Worm (Caenorhabditis elegans) whole organism, midembryonic: ENCODE data around the gene T07F12.1.

ENCODE experiments used
- T22C8.4 ChIP-seq: fragments of 200-800 bp; sonication (Bioruptor generic); IDR thresholded peaks from 2 replicates; pipeline ENCODE4 v1.3.6; 2022; ENCODE audit warnings: missing genetic modification characterization, missing compliant biosample characterization
- cog-1 ChIP-seq: sonication (generic microtip); optimal IDR thresholded peaks from 2 replicates; lab custom pipeline; 2016; ENCODE audit warnings: missing genetic modification characterization, missing compliant biosample characterization
- flt-1 ChIP-seq: fragments of 200-800 bp; sonication (Bioruptor generic); IDR thresholded peaks from 2 replicates; pipeline ENCODE4 v1.3.6; 2022; ENCODE audit warnings: missing genetic modification characterization, missing compliant biosample characterization
- klf-2 ChIP-seq: fragments of 200-800 bp; sonication (Bioruptor generic); conservative IDR thresholded peaks from 2 replicates; pipeline ENCODE4 v1.3.6; 2022; ENCODE audit warnings: missing genetic modification reagents, missing genetic modification characterization, missing compliant biosample characterization
- ref-1 ChIP-seq: fragments of 200-800 bp; sonication (Bioruptor generic); conservative IDR thresholded peaks from 2 replicates; pipeline ENCODE4 v1.3.6; 2022; ENCODE audit warnings: missing genetic modification reagents, missing genetic modification characterization, missing compliant biosample characterization
- tab-1 ChIP-seq: fragments of 200-800 bp; sonication (Bioruptor generic); IDR thresholded peaks from 2 replicates; pipeline ENCODE4 v1.3.6; 2022; ENCODE audit warnings: missing genetic modification characterization, missing compliant biosample characterization
- ztf-23 ChIP-seq: fragments of 200-800 bp; sonication (Bioruptor generic); IDR thresholded peaks from 2 replicates; pipeline ENCODE4 v1.3.6; 2022; ENCODE audit warnings: missing genetic modification reagents, missing genetic modification characterization, missing compliant biosample characterization
- ztf-29 ChIP-seq: fragments of 200-800 bp; sonication (Bioruptor generic); IDR thresholded peaks from 2 replicates; pipeline ENCODE4 v1.3.6; 2022; ENCODE audit warnings: missing genetic modification reagents, missing genetic modification characterization, missing compliant biosample characterization

- TF ChIP-seq flt-1 (no peak), T22C8.4 (no peak), ztf-23 (GFP tag; lab: Robert Waterston, UW) (no peak), cog-1 (no peak), ztf-29 (GFP tag; lab: Robert Waterston, UW) (no peak), tab-1 (GFP tag; lab: Robert Waterston, UW) (no peak), klf-2 (GFP tag; lab: Robert Waterston, UW) (no peak), ref-1 (GFP tag; lab: Robert Waterston, UW) (no peak)
These were observed 21.1 kb upstream of the T07F12.1 start for ce11 chrX:4872758-4873157.
